Fruit fly (Drosophila melanogaster) whole organism, embryonic: ENCODE data around the gene dgt6.
A peak's percentile ranks its signal among the peaks of the same experiment; 100 is the strongest.

Experiments used
- Atf3 ChIP-seq: fragments of 200-800 bp; sonication (Bioruptor generic); optimal IDR thresholded peaks from 3 replicates; lab custom pipeline; 2016; ENCODE audit warnings: missing biosample characterization, missing genetic modification characterization
- Bteb2 ChIP-seq: fragments of 200-800 bp; sonication (Bioruptor generic); optimal IDR thresholded peaks from 2 replicates; lab custom pipeline; 2016; ENCODE audit warnings: missing biosample characterization, missing genetic modification characterization
- CG10654 ChIP-seq: fragments of 200-800 bp; sonication (Bioruptor generic); optimal IDR thresholded peaks from 2 replicates; lab custom pipeline; 2016; ENCODE audit warnings: missing biosample characterization, missing genetic modification characterization
- CG11695 ChIP-seq: fragments of 200-800 bp; sonication (Bioruptor generic); IDR thresholded peaks from 3 replicates; pipeline ENCODE4 v1.3.6; 2022; ENCODE audit warnings: missing biosample characterization, missing genetic modification characterization
- CG12155 ChIP-seq: fragments of 200-800 bp; sonication (Bioruptor generic); optimal IDR thresholded peaks from 3 replicates; lab custom pipeline; 2016; ENCODE audit warnings: missing biosample characterization, missing genetic modification characterization
- CG12744 ChIP-seq: fragments of 200-800 bp; sonication (Bioruptor generic); optimal IDR thresholded peaks from 2 replicates; lab custom pipeline; 2016; ENCODE audit warnings: missing biosample characterization, missing genetic modification characterization
- CG12942 ChIP-seq: fragments of 200-800 bp; sonication (Bioruptor generic); optimal IDR thresholded peaks from 3 replicates; lab custom pipeline; 2016; ENCODE audit warnings: missing biosample characterization, missing genetic modification characterization
- CG13296 ChIP-seq: fragments of 200-800 bp; sonication (Bioruptor generic); optimal IDR thresholded peaks from 3 replicates; lab custom pipeline; 2018; ENCODE audit warnings: missing biosample characterization, mild to moderate bottlenecking, missing genetic modification characterization
- CG13775 ChIP-seq: fragments of 200-800 bp; sonication (Bioruptor generic); optimal IDR thresholded peaks from 3 replicates; lab custom pipeline; 2017; ENCODE audit warnings: missing biosample characterization, mild to moderate bottlenecking, missing genetic modification characterization
- CG15696 ChIP-seq: fragments of 200-800 bp; sonication (Bioruptor generic); optimal IDR thresholded peaks from 2 replicates; lab custom pipeline; 2019; ENCODE audit warnings: missing biosample characterization, mild to moderate bottlenecking, missing genetic modification characterization, moderate library complexity
- CG17328 ChIP-seq: fragments of 200-800 bp; sonication (Bioruptor generic); IDR thresholded peaks from 2 replicates; pipeline ENCODE4 v1.3.6; 2022; ENCODE audit warnings: missing biosample characterization, missing genetic modification characterization
- CG17829 ChIP-seq: fragments of 200-800 bp; optimal IDR thresholded peaks from 2 replicates; lab custom pipeline; 2019; ENCODE audit warnings: missing biosample characterization, mild to moderate bottlenecking, missing genetic modification characterization, moderate library complexity
- CG1792 ChIP-seq: fragments of 200-800 bp; sonication (Bioruptor generic); optimal IDR thresholded peaks from 2 replicates; lab custom pipeline; 2016; ENCODE audit warnings: missing biosample characterization, missing genetic modification characterization
- CG3163 ChIP-seq: fragments of 200-800 bp; sonication (Bioruptor generic); optimal IDR thresholded peaks from 3 replicates; lab custom pipeline; 2016; ENCODE audit warnings: missing biosample characterization, missing genetic modification characterization
- CG34224 ChIP-seq: fragments of 200-800 bp; sonication (Bioruptor generic); IDR thresholded peaks from 3 replicates; pipeline ENCODE4 v1.3.6; 2022; ENCODE audit warnings: missing biosample characterization, missing genetic modification characterization; ENCODE audit not compliant: partially characterized antibody
- CG4282 ChIP-seq: fragments of 200-800 bp; sonication (Bioruptor generic); optimal IDR thresholded peaks from 2 replicates; lab custom pipeline; 2016; ENCODE audit warnings: missing biosample characterization, missing genetic modification characterization
- CG4404 ChIP-seq: fragments of 200-800 bp; sonication (Bioruptor generic); IDR thresholded peaks from 2 replicates; pipeline ENCODE4 v1.3.6; 2022; ENCODE audit warnings: missing biosample characterization, missing genetic modification characterization
- CG7786 ChIP-seq: fragments of 200-800 bp; sonication (Bioruptor generic); optimal IDR thresholded peaks from 2 replicates; lab custom pipeline; 2016; ENCODE audit warnings: missing biosample characterization, missing genetic modification characterization
- CkIIα-i1 ChIP-seq: fragments of 200-800 bp; sonication (Bioruptor generic); IDR thresholded peaks from 2 replicates; pipeline ENCODE4 v1.3.6; 2022; ENCODE audit warnings: missing biosample characterization, missing genetic modification characterization
- CoRest ChIP-seq: fragments of 200-800 bp; sonication (Bioruptor generic); optimal IDR thresholded peaks from 3 replicates; lab custom pipeline; 2018; ENCODE audit warnings: missing biosample characterization, mild to moderate bottlenecking, missing genetic modification characterization, moderate library complexity
- Dip2 ChIP-seq: fragments of 200-800 bp; sonication (Bioruptor generic); IDR thresholded peaks from 2 replicates; pipeline ENCODE4 v1.3.6; 2022; ENCODE audit warnings: missing biosample characterization, missing genetic modification characterization
- Kr ChIP-seq: fragments of 200-800 bp; sonication (Bioruptor generic); optimal IDR thresholded peaks from 2 replicates; lab custom pipeline; 2017; ENCODE audit warnings: missing biosample characterization, mild to moderate bottlenecking, missing genetic modification characterization
- MBD-R2 ChIP-seq: fragments of 200-800 bp; sonication (Bioruptor generic); IDR thresholded peaks from 2 replicates; pipeline ENCODE4 v1.3.6; 2022; ENCODE audit warnings: missing biosample characterization, missing genetic modification characterization
- NC2α ChIP-seq: fragments of 200-800 bp; sonication (Bioruptor generic); optimal IDR thresholded peaks from 2 replicates; lab custom pipeline; 2016; ENCODE audit warnings: missing biosample characterization, missing genetic modification characterization
- Sox100B ChIP-seq: fragments of 200-800 bp; sonication (Bioruptor generic); optimal IDR thresholded peaks from 3 replicates; lab custom pipeline; 2018; ENCODE audit warnings: missing biosample characterization, mild to moderate bottlenecking, missing genetic modification characterization
- Xbp1 ChIP-seq: fragments of 200-800 bp; sonication (Bioruptor generic); optimal IDR thresholded peaks from 3 replicates; lab custom pipeline; 2016; ENCODE audit warnings: missing biosample characterization, mild to moderate bottlenecking, missing genetic modification characterization
- Xrp1 ChIP-seq: fragments of 200-800 bp; sonication (Bioruptor generic); IDR thresholded peaks from 2 replicates; pipeline ENCODE4 v1.3.6; 2022; ENCODE audit warnings: missing biosample characterization, missing genetic modification characterization
- YL-1 ChIP-seq: fragments of 200-800 bp; sonication (Bioruptor generic); optimal IDR thresholded peaks from 3 replicates; lab custom pipeline; 2017; ENCODE audit warnings: missing biosample characterization, mild to moderate bottlenecking, missing genetic modification characterization
- abd-A ChIP-seq: fragments of 200-800 bp; sonication (Bioruptor generic); optimal IDR thresholded peaks from 3 replicates; lab custom pipeline; 2019; ENCODE audit warnings: missing biosample characterization, mild to moderate bottlenecking, missing genetic modification characterization, moderate library complexity
- aop ChIP-seq: fragments of 200-800 bp; sonication (Bioruptor generic); IDR thresholded peaks from 2 replicates; pipeline ENCODE4 v1.3.6; 2022; ENCODE audit warnings: missing biosample characterization, missing genetic modification characterization
- bab2 ChIP-seq: fragments of 200-800 bp; sonication (Bioruptor generic); optimal IDR thresholded peaks from 2 replicates; lab custom pipeline; 2016; ENCODE audit warnings: missing biosample characterization, missing genetic modification characterization
- bigmax ChIP-seq: fragments of 200-800 bp; sonication (Bioruptor generic); optimal IDR thresholded peaks from 2 replicates; lab custom pipeline; 2018; ENCODE audit warnings: missing biosample characterization, mild to moderate bottlenecking, missing genetic modification characterization
- cato ChIP-seq: fragments of 200-800 bp; sonication (Bioruptor generic); optimal IDR thresholded peaks from 2 replicates; lab custom pipeline; 2016; ENCODE audit warnings: missing biosample characterization, missing genetic modification characterization, borderline replicate concordance
- ci ChIP-seq: fragments of 200-800 bp; sonication (Bioruptor generic); IDR thresholded peaks from 3 replicates; pipeline ENCODE4 v1.3.6; 2022; ENCODE audit warnings: missing biosample characterization, missing genetic modification characterization
- crc ChIP-seq: fragments of 200-800 bp; sonication (Bioruptor generic); optimal IDR thresholded peaks from 2 replicates; lab custom pipeline; 2016; ENCODE audit warnings: missing biosample characterization, missing genetic modification characterization
- gro ChIP-seq: fragments of 200-800 bp; sonication (Bioruptor generic); optimal IDR thresholded peaks from 2 replicates; lab custom pipeline; 2016; ENCODE audit warnings: missing biosample characterization, missing genetic modification characterization
- gsb-n ChIP-seq: fragments of 200-800 bp; sonication (Bioruptor generic); optimal IDR thresholded peaks from 3 replicates; lab custom pipeline; 2018; ENCODE audit warnings: missing biosample characterization, mild to moderate bottlenecking, missing genetic modification characterization
- hth ChIP-seq: fragments of >200 bp; optimal IDR thresholded peaks from 2 replicates; lab custom pipeline; 2017; ENCODE audit warnings: inconsistent platforms
- kay ChIP-seq: fragments of 200-800 bp; sonication (Bioruptor generic); optimal IDR thresholded peaks from 2 replicates; lab custom pipeline; 2016; ENCODE audit warnings: missing biosample characterization, missing genetic modification characterization
- lmd ChIP-seq: fragments of 200-800 bp; sonication (Bioruptor generic); IDR thresholded peaks from 2 replicates; pipeline ENCODE4 v1.3.6; 2022; ENCODE audit warnings: missing biosample characterization, missing genetic modification characterization
- oc ChIP-seq: fragments of 200-800 bp; sonication (Bioruptor generic); optimal IDR thresholded peaks from 2 replicates; lab custom pipeline; 2018; ENCODE audit warnings: missing biosample characterization, mild to moderate bottlenecking, missing genetic modification characterization, moderate library complexity
- onecut ChIP-seq: fragments of 200-800 bp; sonication (Bioruptor generic); IDR thresholded peaks from 2 replicates; pipeline ENCODE4 v1.3.6; 2022; ENCODE audit warnings: missing biosample characterization, missing genetic modification characterization
- p53 ChIP-seq: fragments of 200-800 bp; sonication (Bioruptor generic); optimal IDR thresholded peaks from 2 replicates; lab custom pipeline; 2016; ENCODE audit warnings: missing biosample characterization, missing genetic modification characterization
- pan ChIP-seq, 4 experiments: fragments of >200 bp in 3 of 4; fragments of 200-800 bp in 1 of 4; sonication (Bioruptor generic) in 1 of 4; optimal IDR thresholded peaks in 3 of 4; IDR thresholded peaks in 1 of 4; 2 replicates each; pipeline versions ENCODE4 v1.3.6 to Lab custom; 2017 to 2022; ENCODE audit warnings: missing biosample characterization in 2 of 4, missing genetic modification characterization in 2 of 4, mixed read lengths in 1 of 4
- phol ChIP-seq: fragments of 200-800 bp; sonication (Bioruptor generic); optimal IDR thresholded peaks from 3 replicates; lab custom pipeline; 2018; ENCODE audit warnings: missing biosample characterization, mild to moderate bottlenecking, missing genetic modification characterization, moderate library complexity
- psq ChIP-seq: fragments of 200-800 bp; sonication (Bioruptor generic); optimal IDR thresholded peaks from 2 replicates; lab custom pipeline; 2017; ENCODE audit warnings: missing biosample characterization, missing genetic modification characterization
- run ChIP-seq: fragments of 200-800 bp; sonication (Bioruptor generic); optimal IDR thresholded peaks from 3 replicates; lab custom pipeline; 2018; ENCODE audit warnings: missing biosample characterization, mild to moderate bottlenecking, missing genetic modification characterization
- scrt ChIP-seq: fragments of 200-800 bp; sonication (Bioruptor generic); optimal IDR thresholded peaks from 2 replicates; lab custom pipeline; 2018; ENCODE audit warnings: missing biosample characterization, mild to moderate bottlenecking, missing genetic modification characterization, moderate library complexity
- trem ChIP-seq: fragments of 200-800 bp; optimal IDR thresholded peaks from 3 replicates; lab custom pipeline; 2019; ENCODE audit warnings: missing biosample characterization, mild to moderate bottlenecking, missing genetic modification characterization, moderate library complexity
- tup ChIP-seq: fragments of 200-800 bp; sonication (Bioruptor generic); optimal IDR thresholded peaks from 2 replicates; lab custom pipeline; 2016; ENCODE audit warnings: missing biosample characterization, mild to moderate bottlenecking, missing genetic modification characterization, moderate library complexity
- vvl ChIP-seq: fragments of 200-800 bp; sonication (Bioruptor generic); IDR thresholded peaks from 2 replicates; pipeline ENCODE4 v1.3.6; 2022; ENCODE audit warnings: missing biosample characterization, missing genetic modification characterization

Gene dgt6

DNA sequence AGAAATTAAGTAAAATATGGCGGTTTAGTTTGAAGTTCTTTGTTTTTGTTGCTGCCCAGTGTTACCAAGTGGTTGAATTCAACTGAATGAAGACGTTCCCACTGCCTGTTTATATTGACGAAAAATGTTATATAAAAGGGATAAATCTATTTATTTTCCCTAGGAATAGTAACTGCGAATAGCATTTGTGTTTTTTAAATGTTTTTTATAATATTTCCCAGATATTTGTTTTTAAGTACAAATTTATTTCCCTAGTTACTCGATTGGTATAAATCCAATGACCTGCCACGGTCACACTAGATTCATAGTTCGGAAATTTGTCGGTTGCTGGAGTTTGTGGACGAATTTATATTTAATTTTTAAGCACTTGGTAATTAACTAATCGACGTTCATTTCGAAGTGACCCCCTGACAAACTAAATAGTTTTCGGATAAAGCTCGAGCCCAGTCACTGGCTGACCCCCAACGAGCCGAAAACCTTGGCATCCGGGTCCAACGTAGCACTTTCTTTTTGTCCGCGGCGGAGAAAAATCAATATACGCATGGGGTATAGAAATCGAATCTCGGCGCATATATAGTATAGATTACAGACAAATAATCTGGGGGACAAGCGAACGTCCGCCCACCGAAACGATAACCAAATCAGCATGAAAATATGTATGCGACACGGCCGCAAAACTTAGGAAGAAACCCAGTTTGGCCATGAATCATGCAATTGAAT lies at the start of gene dgt6, which contains the start of gene Vha100-1 (continued):
- TF ChIP-seq scrt (no peak), abd-A (tag; lab: Kevin White, UChicago) (no peak), Dip2 (no peak), CG13296 (GFP tag; lab: Kevin White, UChicago) (no peak), crc (GFP tag; lab: Kevin White, UChicago) (no peak), cato (GFP tag; lab: Kevin White, UChicago) (no peak), p53 (no peak), CG4404 (GFP tag; lab: Robert Waterston, UW) (no peak), CG11695 (GFP tag; lab: Robert Waterston, UW) (no peak), psq (GFP tag; lab: Kevin White, UChicago) (no peak), CG15696 (tag; lab: Kevin White, UChicago) (peak; percentile 34), CoRest (tag; lab: Kevin White, UChicago) (no peak), Xbp1 (peak; percentile 19), CG12155 (GFP tag; lab: Kevin White, UChicago) (peak; percentile 24), gsb-n (no peak), pan (optimal IDR thresholded peaks at IDR 0.05; lab: Kevin White, UChicago) (no peak), pan (GFP tag; optimal IDR thresholded peaks at IDR 0.05 in 1 of 2, IDR thresholded peaks at IDR 0.05 in 1 of 2) (peak in 1 of 2 experiments; percentile 55), CG3163 (GFP tag; lab: Kevin White, UChicago) (no peak), CG12942 (no peak), ci (GFP tag; lab: Robert Waterston, UW) (no peak), YL-1 (GFP tag; lab: Kevin White, UChicago) (peak; percentile 39), CG7786 (GFP tag; lab: Kevin White, UChicago) (no peak), CG10654 (GFP tag; lab: Kevin White, UChicago) (peak; percentile 22), aop (GFP tag; lab: Robert Waterston, UW) (no peak), lmd (GFP tag; lab: Robert Waterston, UW) (no peak), run (tag; lab: Kevin White, UChicago) (no peak), trem (tag; lab: Kevin White, UChicago) (peak; percentile 83), Atf3 (GFP tag; lab: Kevin White, UChicago) (no peak), Bteb2 (GFP tag; lab: Kevin White, UChicago) (no peak), bab2 (GFP tag; lab: Kevin White, UChicago) (peak; percentile 26), CG17829 (peak; percentile 65), Sox100B (GFP tag; lab: Kevin White, UChicago) (no peak), NC2α (GFP tag; lab: Kevin White, UChicago) (no peak), MBD-R2 (GFP tag; lab: Robert Waterston, UW) (peak; percentile 65), CG34224 (no peak), CkIIα-i1 (no peak), CG17328 (no peak), CG13775 (GFP tag; lab: Kevin White, UChicago) (no peak), CG1792 (no peak), kay (GFP tag; lab: Kevin White, UChicago) (peak; percentile 26), bigmax (GFP tag; lab: Kevin White, UChicago) (no peak), CG12744 (no peak), onecut (GFP tag; lab: Robert Waterston, UW) (peak; percentile 95), phol (peak; percentile 85), gro (GFP tag; lab: Kevin White, UChicago) (no peak), hth (lab: Kevin White, UChicago) (no peak), Xrp1 (GFP tag; lab: Robert Waterston, UW) (peak; percentile 40; the same call in 1 of the 2 replicates), vvl (GFP tag; lab: Robert Waterston, UW) (peak; percentile 52; the same call in 1 of the 2 replicates), oc (no peak), tup (no peak), CG4282 (GFP tag; lab: Kevin White, UChicago) (no peak), Kr (GFP tag; lab: Kevin White, UChicago) (no peak)
